Fruit fly (Drosophila melanogaster) whole organism, embryonic: ENCODE data around the gene CG7179.

Experiments used
- ATbp ChIP-seq: fragments of 200-800 bp; sonication (Bioruptor generic); optimal IDR thresholded peaks from 2 replicates; lab custom pipeline; 2017; ENCODE audit warnings: missing biosample characterization, mild to moderate bottlenecking, missing genetic modification characterization, missing genetic modification reagents
- Asciz ChIP-seq: fragments of 200-800 bp; sonication (Bioruptor generic); optimal IDR thresholded peaks from 2 replicates; lab custom pipeline; 2017; ENCODE audit warnings: missing biosample characterization, mild to moderate bottlenecking, missing genetic modification characterization, missing genetic modification reagents
- CG10565 ChIP-seq: fragments of 200-800 bp; sonication (Bioruptor generic); optimal IDR thresholded peaks from 3 replicates; lab custom pipeline; 2016; ENCODE audit warnings: missing biosample characterization, mild to moderate bottlenecking, missing genetic modification characterization
- CG13296 ChIP-seq: fragments of 200-800 bp; sonication (Bioruptor generic); optimal IDR thresholded peaks from 3 replicates; lab custom pipeline; 2018; ENCODE audit warnings: missing biosample characterization, mild to moderate bottlenecking, missing genetic modification characterization
- CG14667 ChIP-seq: fragments of 200-800 bp; sonication (Bioruptor generic); IDR thresholded peaks from 2 replicates; pipeline ENCODE4 v1.3.6; 2022; ENCODE audit warnings: missing biosample characterization, missing genetic modification characterization
- CG15514 ChIP-seq: fragments of 200-800 bp; sonication (Bioruptor generic); optimal IDR thresholded peaks from 3 replicates; lab custom pipeline; 2017; ENCODE audit warnings: missing biosample characterization, missing genetic modification characterization, mild to moderate bottlenecking, moderate library complexity, missing genetic modification reagents
- CG17568 ChIP-seq: fragments of 200-800 bp; sonication (Bioruptor generic); optimal IDR thresholded peaks from 2 replicates; lab custom pipeline; 2018; ENCODE audit warnings: missing biosample characterization, mild to moderate bottlenecking, missing genetic modification characterization, moderate library complexity
- CG2116 ChIP-seq: fragments of 200-800 bp; sonication (Bioruptor generic); optimal IDR thresholded peaks from 3 replicates; lab custom pipeline; 2018; ENCODE audit warnings: missing biosample characterization, mild to moderate bottlenecking, missing genetic modification characterization
- CG31388 ChIP-seq: fragments of 200-800 bp; sonication (Bioruptor generic); optimal IDR thresholded peaks from 2 replicates; lab custom pipeline; 2016; ENCODE audit warnings: missing biosample characterization, missing genetic modification characterization
- CG32532 ChIP-seq: fragments of 200-800 bp; sonication (Bioruptor generic); IDR thresholded peaks from 2 replicates; pipeline ENCODE4 v1.3.6; 2022; ENCODE audit warnings: missing biosample characterization, missing genetic modification characterization
- CG3281 ChIP-seq: fragments of 200-800 bp; sonication (Bioruptor generic); optimal IDR thresholded peaks from 3 replicates; lab custom pipeline; 2017; ENCODE audit warnings: missing biosample characterization, mild to moderate bottlenecking, missing genetic modification characterization
- CG3407 ChIP-seq: fragments of 200-800 bp; sonication (Bioruptor generic); optimal IDR thresholded peaks from 2 replicates; lab custom pipeline; 2018; ENCODE audit warnings: missing biosample characterization, mild to moderate bottlenecking, missing genetic modification characterization
- CG4328 ChIP-seq: fragments of 200-800 bp; sonication (Bioruptor generic); optimal IDR thresholded peaks from 3 replicates; lab custom pipeline; 2017; ENCODE audit warnings: missing biosample characterization, missing genetic modification reagents, missing genetic modification characterization
- CG4360 ChIP-seq: fragments of 200-800 bp; sonication (Bioruptor generic); IDR thresholded peaks from 2 replicates; pipeline ENCODE4 v1.3.6; 2022; ENCODE audit warnings: missing biosample characterization, missing genetic modification characterization
- CG4820 ChIP-seq: fragments of 200-800 bp; sonication (Bioruptor generic); optimal IDR thresholded peaks from 3 replicates; lab custom pipeline; 2016; ENCODE audit warnings: missing biosample characterization, missing genetic modification characterization
- CG6791 ChIP-seq: fragments of 200-800 bp; sonication (Bioruptor generic); IDR thresholded peaks from 3 replicates; pipeline ENCODE4 v1.3.6; 2022; ENCODE audit warnings: missing biosample characterization, missing genetic modification characterization; ENCODE audit not compliant: partially characterized antibody
- CG7963 ChIP-seq: fragments of 200-800 bp; sonication (Bioruptor generic); IDR thresholded peaks from 3 replicates; pipeline ENCODE4 v1.3.6; 2022; ENCODE audit warnings: missing biosample characterization, missing genetic modification characterization; ENCODE audit not compliant: partially characterized antibody
- CG8478 ChIP-seq: fragments of >200 bp; optimal IDR thresholded peaks from 2 replicates; lab custom pipeline; 2018
- CG9215 ChIP-seq: fragments of 200-800 bp; sonication (Bioruptor generic); IDR thresholded peaks from 2 replicates; pipeline ENCODE4 v1.3.6; 2022; ENCODE audit warnings: missing biosample characterization, missing genetic modification characterization
- CTCF ChIP-seq: fragments of 200-800 bp; sonication (Bioruptor generic); optimal IDR thresholded peaks from 2 replicates; lab custom pipeline; 2017; ENCODE audit warnings: missing biosample characterization, mild to moderate bottlenecking, missing genetic modification characterization, moderate library complexity
- Dbx ChIP-seq: fragments of 200-800 bp; sonication (Bioruptor generic); IDR thresholded peaks from 3 replicates; pipeline ENCODE4 v1.3.6; 2022; ENCODE audit warnings: missing biosample characterization, missing genetic modification characterization
- Doc3 ChIP-seq: fragments of 200-800 bp; sonication (Bioruptor generic); IDR thresholded peaks from 3 replicates; pipeline ENCODE4 v1.3.6; 2022; ENCODE audit warnings: missing biosample characterization, missing genetic modification characterization; ENCODE audit not compliant: partially characterized antibody
- Hr51 ChIP-seq, 2 experiments: fragments of 200-800 bp; sonication (Bioruptor generic); optimal IDR thresholded peaks; 2 replicates in 1 of 2; 3 replicates in 1 of 2; lab custom pipeline; 2016 to 2018; ENCODE audit warnings: missing biosample characterization in 2 of 2, missing genetic modification characterization in 2 of 2, mild to moderate bottlenecking in 1 of 2, moderate library complexity in 1 of 2
- Jarid2 ChIP-seq: fragments of 200-800 bp; sonication (Bioruptor generic); optimal IDR thresholded peaks from 3 replicates; lab custom pipeline; 2017; ENCODE audit warnings: mild to moderate bottlenecking, missing biosample characterization, missing genetic modification reagents, missing genetic modification characterization
- Max ChIP-seq: fragments of 200-800 bp; sonication (Bioruptor generic); optimal IDR thresholded peaks from 2 replicates; lab custom pipeline; 2016; ENCODE audit warnings: missing biosample characterization, mild to moderate bottlenecking, missing genetic modification characterization
- Mrtf ChIP-seq: fragments of 200-800 bp; sonication (Bioruptor generic); IDR thresholded peaks from 3 replicates; pipeline ENCODE4 v1.3.6; 2022; ENCODE audit warnings: missing biosample characterization, missing genetic modification characterization
- Myb ChIP-seq: fragments of 200-800 bp; sonication (Bioruptor generic); optimal IDR thresholded peaks from 2 replicates; lab custom pipeline; 2016; ENCODE audit warnings: missing biosample characterization, missing genetic modification characterization
- Pdp1 ChIP-seq, 2 experiments: fragments of 200-800 bp; sonication (Bioruptor generic); optimal IDR thresholded peaks; 3 replicates each; lab custom pipeline; 2016; ENCODE audit warnings: missing biosample characterization in 2 of 2, missing genetic modification characterization in 2 of 2, mild to moderate bottlenecking in 1 of 2, moderate library complexity in 1 of 2
- Rx ChIP-seq: fragments of 200-800 bp; sonication (Bioruptor generic); IDR thresholded peaks from 2 replicates; pipeline ENCODE4 v1.3.6; 2022; ENCODE audit warnings: missing biosample characterization, missing genetic modification characterization
- aop ChIP-seq: fragments of 200-800 bp; sonication (Bioruptor generic); IDR thresholded peaks from 2 replicates; pipeline ENCODE4 v1.3.6; 2022; ENCODE audit warnings: missing biosample characterization, missing genetic modification characterization
- az2 ChIP-seq: fragments of 200-800 bp; sonication (Bioruptor generic); optimal IDR thresholded peaks from 3 replicates; lab custom pipeline; 2016; ENCODE audit warnings: missing biosample characterization, missing genetic modification characterization
- chinmo ChIP-seq: fragments of 200-800 bp; sonication (Bioruptor generic); IDR thresholded peaks from 4 replicates; pipeline ENCODE4 v1.3.6; 2022; ENCODE audit warnings: missing biosample characterization, missing genetic modification characterization; ENCODE audit not compliant: partially characterized antibody
- crol ChIP-seq: fragments of 200-800 bp; sonication (Bioruptor generic); IDR thresholded peaks from 2 replicates; pipeline ENCODE4 v1.3.6; 2022; ENCODE audit warnings: missing biosample characterization, missing genetic modification characterization
- gce ChIP-seq: fragments of 200-800 bp; sonication (Bioruptor generic); IDR thresholded peaks from 3 replicates; pipeline ENCODE4 v1.3.6; 2022; ENCODE audit warnings: missing biosample characterization, missing genetic modification characterization
- lov ChIP-seq, 2 experiments: fragments of 200-800 bp in 1 of 2; fragments of >200 bp in 1 of 2; sonication (Bioruptor generic) in 1 of 2; IDR thresholded peaks in 1 of 2; optimal IDR thresholded peaks in 1 of 2; 2 replicates in 1 of 2; 3 replicates in 1 of 2; pipeline versions ENCODE4 v1.3.6 to Lab custom; 2017 to 2022; ENCODE audit warnings: missing biosample characterization in 1 of 2, missing genetic modification characterization in 1 of 2
- mam ChIP-seq: fragments of 200-800 bp; sonication (Bioruptor generic); optimal IDR thresholded peaks from 3 replicates; lab custom pipeline; 2016; ENCODE audit warnings: missing biosample characterization, missing genetic modification characterization
- mld ChIP-seq: fragments of 200-800 bp; sonication (Bioruptor generic); IDR thresholded peaks from 3 replicates; pipeline ENCODE4 v1.3.6; 2022; ENCODE audit warnings: missing biosample characterization, missing genetic modification characterization; ENCODE audit not compliant: partially characterized antibody
- nerfin-1 ChIP-seq: fragments of 200-800 bp; sonication (Bioruptor generic); optimal IDR thresholded peaks from 3 replicates; lab custom pipeline; 2019; ENCODE audit warnings: missing biosample characterization, mild to moderate bottlenecking, missing genetic modification characterization, moderate library complexity
- nerfin-2 ChIP-seq: fragments of 200-800 bp; sonication (Bioruptor generic); IDR thresholded peaks from 2 replicates; pipeline ENCODE4 v1.3.6; 2022; ENCODE audit warnings: missing biosample characterization, missing genetic modification characterization; ENCODE audit not compliant: partially characterized antibody
- p53 ChIP-seq: fragments of 200-800 bp; sonication (Bioruptor generic); optimal IDR thresholded peaks from 2 replicates; lab custom pipeline; 2016; ENCODE audit warnings: missing biosample characterization, missing genetic modification characterization
- phol ChIP-seq: fragments of 200-800 bp; sonication (Bioruptor generic); optimal IDR thresholded peaks from 3 replicates; lab custom pipeline; 2018; ENCODE audit warnings: missing biosample characterization, mild to moderate bottlenecking, missing genetic modification characterization, moderate library complexity
- pita ChIP-seq: fragments of 200-800 bp; sonication (Bioruptor generic); optimal IDR thresholded peaks from 2 replicates; lab custom pipeline; 2017; ENCODE audit warnings: missing biosample characterization, mild to moderate bottlenecking, missing genetic modification characterization
- prd ChIP-seq, 3 experiments: fragments of >200 bp in 2 of 3; fragments of 200-800 bp in 1 of 3; sonication (Bioruptor generic) in 1 of 3; optimal IDR thresholded peaks in 2 of 3; IDR thresholded peaks in 1 of 3; 2 replicates in 2 of 3; 3 replicates in 1 of 3; pipeline versions ENCODE4 v1.3.6 to Lab custom; 2017 to 2022; ENCODE audit warnings: missing biosample characterization in 1 of 3, missing genetic modification characterization in 1 of 3
- sc ChIP-seq, 3 experiments: fragments of >200 bp in 2 of 3; fragments of 200-800 bp in 1 of 3; sonication (Bioruptor generic) in 1 of 3; optimal IDR thresholded peaks; 2 replicates in 2 of 3; 3 replicates in 1 of 3; lab custom pipeline; 2017; ENCODE audit warnings: mild to moderate bottlenecking in 1 of 3, missing biosample characterization in 1 of 3, missing genetic modification characterization in 1 of 3, missing genetic modification reagents in 1 of 3
- sens-2 ChIP-seq: fragments of 200-800 bp; sonication (Bioruptor generic); IDR thresholded peaks from 2 replicates; pipeline ENCODE4 v1.3.6; 2022; ENCODE audit warnings: missing biosample characterization, missing genetic modification characterization
- sima ChIP-seq: fragments of 200-800 bp; sonication (Bioruptor generic); optimal IDR thresholded peaks from 2 replicates; lab custom pipeline; 2016; ENCODE audit warnings: missing biosample characterization, missing genetic modification characterization
- tap ChIP-seq: fragments of 200-800 bp; optimal IDR thresholded peaks from 3 replicates; lab custom pipeline; 2019; ENCODE audit warnings: missing biosample characterization, mild to moderate bottlenecking, missing genetic modification characterization, moderate library complexity
- yki ChIP-seq: fragments of >200 bp; optimal IDR thresholded peaks from 3 replicates; lab custom pipeline; 2018

CG7179 gene

DNA sequence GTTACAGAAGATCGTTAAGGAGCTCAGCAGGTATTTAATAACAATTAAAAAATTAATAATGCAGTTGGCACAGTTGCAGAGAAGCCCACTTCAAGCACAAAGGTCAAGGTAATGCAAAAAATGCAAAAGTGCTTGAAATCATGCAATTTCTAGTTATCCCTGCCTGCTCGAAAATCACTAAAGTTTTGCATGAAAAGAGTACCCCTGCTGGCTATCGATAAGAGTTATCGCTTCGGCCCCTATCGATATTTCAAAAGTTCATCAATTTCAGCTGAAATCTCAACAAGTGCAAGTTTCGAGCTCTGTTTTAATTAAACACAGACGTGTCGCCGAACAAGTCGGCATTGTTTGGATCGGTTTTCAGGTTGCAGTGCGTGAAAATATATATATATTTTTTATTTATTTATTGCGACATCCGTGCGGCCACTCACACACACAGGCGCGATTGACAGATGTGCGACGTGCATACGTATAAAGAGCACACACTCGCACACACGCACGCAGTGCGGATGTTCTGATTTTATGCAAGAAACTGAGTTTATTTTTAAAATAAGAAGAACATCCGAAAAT, 43.5 kb upstream of the CG7179 start (continued):
- TF ChIP-seq Hr51 (GFP tag; optimal IDR thresholded peaks at IDR 0.05; lab: Kevin White, UChicago) = peak in 1 of 2 experiments; percentile 8
- TF ChIP-seq CG3281 = peak; percentile 57
- 0 out of 3 replicates have a peak, but pooled peaks have one; percentile 68 for TF ChIP-seq gce (GFP tag; lab: Robert Waterston, UW)
- no peak for TF ChIP-seq ATbp
- peak; percentile 90 for TF ChIP-seq CG6791 (GFP tag; lab: Robert Waterston, UW)
- TF ChIP-seq Asciz = peak; percentile 24
- peak; percentile 42 for TF ChIP-seq CTCF (GFP tag; lab: Kevin White, UChicago)
- TF ChIP-seq CG15514 = peak; percentile 79
- peak; percentile 32 for TF ChIP-seq az2 (GFP tag; lab: Kevin White, UChicago)
- TF ChIP-seq CG4360 (GFP tag; lab: Robert Waterston, UW) = no peak
- no peak for TF ChIP-seq CG3407 (GFP tag; lab: Kevin White, UChicago)
- no peak for TF ChIP-seq crol (GFP tag; lab: Robert Waterston, UW)
- peak; percentile 41 for TF ChIP-seq Myb (GFP tag; lab: Kevin White, UChicago)
- peak; percentile 72 for TF ChIP-seq CG32532 (GFP tag; lab: Robert Waterston, UW)
- peak; percentile 30 for TF ChIP-seq nerfin-1 (tag; lab: Kevin White, UChicago)
- TF ChIP-seq yki (lab: Kevin White, UChicago) = no peak
- peak; percentile 81; the same call in 2 of the 4 replicates for TF ChIP-seq chinmo (GFP tag; lab: Robert Waterston, UW)
- TF ChIP-seq nerfin-2 = peak; percentile 70
- TF ChIP-seq Dbx (GFP tag; lab: Robert Waterston, UW) = peak; percentile 73; the same call in 1 of the 3 replicates
- peak; percentile 55 for TF ChIP-seq CG4328 (GFP tag; lab: Kevin White, UChicago)
- TF ChIP-seq sens-2 (GFP tag; lab: Robert Waterston, UW) = 0 out of 2 replicates have a peak, but pooled peaks have one; percentile 9
- no peak for TF ChIP-seq tap (tag; lab: Kevin White, UChicago)
- no peak for TF ChIP-seq CG17568 (GFP tag; lab: Kevin White, UChicago)
- no peak for TF ChIP-seq CG10565 (GFP tag; lab: Kevin White, UChicago)
- TF ChIP-seq CG31388 (GFP tag; lab: Kevin White, UChicago) = no peak
- peak; percentile 51; the same call in 1 of the 2 replicates for TF ChIP-seq aop
- peak; percentile 49 to 63 for TF ChIP-seq Pdp1 (GFP tag; optimal IDR thresholded peaks at IDR 0.05; lab: Kevin White, UChicago)
- TF ChIP-seq CG9215 (GFP tag; lab: Robert Waterston, UW) = peak; percentile 37
- TF ChIP-seq p53 = no peak
- no peak for TF ChIP-seq sima (GFP tag; lab: Kevin White, UChicago)
- TF ChIP-seq Rx (GFP tag; lab: Robert Waterston, UW) = no peak
- no peak for TF ChIP-seq Jarid2 (GFP tag; lab: Kevin White, UChicago)
- no peak for TF ChIP-seq prd (optimal IDR thresholded peaks at IDR 0.05; lab: Kevin White, UChicago)
- TF ChIP-seq prd (GFP tag; IDR thresholded peaks at IDR 0.05; lab: Robert Waterston, UW) = peak; percentile 62
- TF ChIP-seq CG13296 (GFP tag; lab: Kevin White, UChicago) = peak; percentile 51
- TF ChIP-seq phol (tag; lab: Kevin White, UChicago) = peak; percentile 67
- peak; percentile 58 for TF ChIP-seq Max (GFP tag; lab: Kevin White, UChicago)
- peak; percentile 78 for TF ChIP-seq CG2116 (GFP tag; lab: Kevin White, UChicago)
- no peak for TF ChIP-seq pita (GFP tag; lab: Kevin White, UChicago)
- 0 out of 3 replicates have a peak, but pooled peaks have one; percentile 47 for TF ChIP-seq Mrtf (GFP tag; lab: Robert Waterston, UW)
- TF ChIP-seq CG4820 (GFP tag; lab: Kevin White, UChicago) = peak; percentile 35
- TF ChIP-seq CG14667 (GFP tag; lab: Robert Waterston, UW) = no peak
- TF ChIP-seq sc (optimal IDR thresholded peaks at IDR 0.05; lab: Kevin White, UChicago) = no peak
- peak; percentile 24 for TF ChIP-seq sc (GFP tag; optimal IDR thresholded peaks at IDR 0.05; lab: Kevin White, UChicago)
- TF ChIP-seq Doc3 (GFP tag; lab: Robert Waterston, UW) = peak; percentile 77
- no peak for TF ChIP-seq lov (optimal IDR thresholded peaks at IDR 0.05; lab: Kevin White, UChicago)
- 0 out of 3 replicates have a peak, but pooled peaks have one; percentile 62 for TF ChIP-seq lov (GFP tag; IDR thresholded peaks at IDR 0.05; lab: Robert Waterston, UW)
- TF ChIP-seq mam (GFP tag; lab: Kevin White, UChicago) = peak; percentile 64
- peak; percentile 76; the same call in 2 of the 3 replicates for TF ChIP-seq mld (GFP tag; lab: Robert Waterston, UW)
- no peak for TF ChIP-seq CG8478 (lab: Kevin White, UChicago)
- peak; percentile 64; the same call in 2 of the 3 replicates for TF ChIP-seq CG7963 (GFP tag; lab: Robert Waterston, UW)
